Worm (Caenorhabditis elegans) whole organism, mixed stage, embryonic: ENCODE results near the gene C24F3.2.

Experiments used
- blmp-1 ChIP-seq: fragments of 150-350 bp; optimal IDR thresholded peaks from 2 replicates; lab custom pipeline; 2014; ENCODE audit warnings: missing biosample characterization, missing genetic modification characterization
- ces-1 ChIP-seq: fragments of 150-350 bp; optimal IDR thresholded peaks from 2 replicates; lab custom pipeline; 2014; ENCODE audit warnings: missing biosample characterization, missing genetic modification reagents, missing genetic modification characterization
- elt-1 ChIP-seq: sonication (generic microtip); optimal IDR thresholded peaks from 2 replicates; lab custom pipeline; 2017; ENCODE audit warnings: missing genetic modification characterization, mild to moderate bottlenecking, missing compliant biosample characterization, antibody characterized with exemption, moderate library complexity, borderline replicate concordance; ENCODE audit not compliant: insufficient read depth
- elt-3 ChIP-seq: fragments of 150-350 bp; optimal IDR thresholded peaks from 2 replicates; lab custom pipeline; 2014; ENCODE audit warnings: missing biosample characterization, missing genetic modification characterization
- flh-1 ChIP-seq: fragments of 200-800 bp; sonication (Bioruptor generic); optimal IDR thresholded peaks from 2 replicates; lab custom pipeline; 2018; ENCODE audit warnings: mild to moderate bottlenecking, missing genetic modification characterization, moderate library complexity, missing compliant biosample characterization
- ham-2 ChIP-seq: fragments of 200-800 bp; sonication (Bioruptor generic); optimal IDR thresholded peaks from 2 replicates; lab custom pipeline; 2018; ENCODE audit warnings: mild to moderate bottlenecking, missing genetic modification characterization, missing compliant biosample characterization
- lin-32 ChIP-seq: fragments of 200-800 bp; sonication (Bioruptor generic); optimal IDR thresholded peaks from 2 replicates; lab custom pipeline; 2018; ENCODE audit warnings: mild to moderate bottlenecking, missing genetic modification characterization, missing compliant biosample characterization
- nhr-12 ChIP-seq: fragments of 150-350 bp; optimal IDR thresholded peaks from 2 replicates; lab custom pipeline; 2014; ENCODE audit warnings: missing biosample characterization, missing genetic modification characterization
- nhr-28 ChIP-seq: fragments of 150-350 bp; optimal IDR thresholded peaks from 2 replicates; lab custom pipeline; 2014; ENCODE audit warnings: missing biosample characterization, missing genetic modification characterization
- pha-4 ChIP-seq: fragments of 150-350 bp; optimal IDR thresholded peaks from 2 replicates; lab custom pipeline; 2018; ENCODE audit warnings: missing biosample characterization, missing genetic modification reagents, missing genetic modification characterization
- unc-62 ChIP-seq: fragments of 150-350 bp; optimal IDR thresholded peaks from 2 replicates; lab custom pipeline; 2014; ENCODE audit warnings: missing biosample characterization, missing genetic modification reagents, missing genetic modification characterization
- zip-8 ChIP-seq: fragments of 150-350 bp; optimal IDR thresholded peaks from 2 replicates; lab custom pipeline; 2014; ENCODE audit warnings: missing biosample characterization, missing genetic modification characterization

- TF ChIP-seq ham-2 (GFP tag; lab: Kevin White, UChicago) (no peak), nhr-12 (tag; lab: Kevin White, UChicago) (no peak), flh-1 (GFP tag; lab: Kevin White, UChicago) (no peak), blmp-1 (tag; lab: Kevin White, UChicago) (no peak), ces-1 (no peak), unc-62 (GFP tag; lab: Kevin White, UChicago) (no peak), zip-8 (tag; lab: Kevin White, UChicago) (no peak), elt-1 (tag; lab: Kevin White, UChicago) (no peak), elt-3 (tag; lab: Kevin White, UChicago) (no peak), nhr-28 (tag; lab: Kevin White, UChicago) (no peak), lin-32 (GFP tag; lab: Kevin White, UChicago) (no peak), pha-4 (tag; lab: Kevin White, UChicago) (no peak)
Observed at ce11 chrIV:10236106-10236505, 13.8 kb downstream of the C24F3.2 start.
